Fruit fly (Drosophila melanogaster) whole organism, pupa: ENCODE data around the gene Ptp69D.
A peak's percentile ranks its signal among the peaks of the same experiment; 100 is the strongest.

Source experiments
- CG10348 ChIP-seq: fragments of 200-800 bp; sonication (Bioruptor generic); IDR thresholded peaks from 2 replicates; pipeline ENCODE4 v1.3.6; 2022; ENCODE audit warnings: missing biosample characterization, missing genetic modification characterization
- CG12605 ChIP-seq: fragments of 200-800 bp; sonication (Bioruptor generic); IDR thresholded peaks from 2 replicates; pipeline ENCODE4 v1.3.6; 2022; ENCODE audit warnings: missing biosample characterization, missing genetic modification characterization
- CG13204 ChIP-seq: fragments of 200-800 bp; sonication (Bioruptor generic); optimal IDR thresholded peaks from 2 replicates; lab custom pipeline; 2018; ENCODE audit warnings: missing biosample characterization, mild to moderate bottlenecking, missing genetic modification characterization, moderate library complexity
- CG14655 ChIP-seq: fragments of 200-800 bp; sonication (Bioruptor generic); optimal IDR thresholded peaks from 3 replicates; lab custom pipeline; 2017; ENCODE audit warnings: mild to moderate bottlenecking, missing biosample characterization, missing genetic modification reagents, missing genetic modification characterization
- CG15710 ChIP-seq: fragments of 200-800 bp; sonication (Bioruptor generic); optimal IDR thresholded peaks from 2 replicates; lab custom pipeline; 2018; ENCODE audit warnings: missing biosample characterization, mild to moderate bottlenecking, missing genetic modification characterization, moderate library complexity
- CG17806 ChIP-seq: fragments of 200-800 bp; sonication (Bioruptor generic); optimal IDR thresholded peaks from 2 replicates; lab custom pipeline; 2018; ENCODE audit warnings: missing biosample characterization, mild to moderate bottlenecking, missing genetic modification characterization, moderate library complexity
- CG32121 ChIP-seq: fragments of 200-800 bp; sonication (Bioruptor generic); IDR thresholded peaks from 2 replicates; pipeline ENCODE4 v1.3.6; 2022; ENCODE audit warnings: missing biosample characterization, missing genetic modification characterization
- CG34367 ChIP-seq: fragments of 200-800 bp; sonication (Bioruptor generic); optimal IDR thresholded peaks from 2 replicates; lab custom pipeline; 2018; ENCODE audit warnings: missing biosample characterization, mild to moderate bottlenecking, missing genetic modification characterization
- CG4496 ChIP-seq: fragments of 200-800 bp; sonication (Bioruptor generic); IDR thresholded peaks from 3 replicates; pipeline ENCODE4 v1.3.6; 2022; ENCODE audit warnings: missing biosample characterization, missing genetic modification characterization
- CG8159 ChIP-seq: fragments of 200-800 bp; sonication (Bioruptor generic); optimal IDR thresholded peaks from 3 replicates; lab custom pipeline; 2018; ENCODE audit warnings: missing biosample characterization, mild to moderate bottlenecking, missing genetic modification characterization, moderate library complexity
- CG8301 ChIP-seq: fragments of 200-800 bp; sonication (Bioruptor generic); optimal IDR thresholded peaks from 2 replicates; lab custom pipeline; 2018; ENCODE audit warnings: missing biosample characterization, mild to moderate bottlenecking, missing genetic modification characterization
- CG9948 ChIP-seq: fragments of 200-800 bp; sonication (Bioruptor generic); optimal IDR thresholded peaks from 2 replicates; lab custom pipeline; 2018; ENCODE audit warnings: missing biosample characterization, mild to moderate bottlenecking, missing genetic modification characterization, moderate library complexity
- D1 ChIP-seq: fragments of 200-800 bp; sonication (Bioruptor generic); optimal IDR thresholded peaks from 2 replicates; lab custom pipeline; 2018; ENCODE audit warnings: missing biosample characterization, mild to moderate bottlenecking, missing genetic modification characterization, moderate library complexity
- EcR ChIP-seq: fragments of 200-800 bp; sonication (Bioruptor generic); optimal IDR thresholded peaks from 3 replicates; lab custom pipeline; 2019; ENCODE audit warnings: missing biosample characterization, missing genetic modification characterization, mild to moderate bottlenecking, moderate library complexity, missing genetic modification reagents
- Ets98B ChIP-seq: fragments of 200-800 bp; sonication (Bioruptor generic); IDR thresholded peaks from 2 replicates; pipeline ENCODE4 v1.3.6; 2022; ENCODE audit warnings: missing biosample characterization, missing genetic modification characterization
- Pif1A ChIP-seq: fragments of 200-800 bp; sonication (Bioruptor generic); optimal IDR thresholded peaks from 3 replicates; lab custom pipeline; 2016; ENCODE audit warnings: missing biosample characterization, missing genetic modification characterization
- Pif1B ChIP-seq: fragments of 200-800 bp; sonication (Bioruptor generic); optimal IDR thresholded peaks from 3 replicates; lab custom pipeline; 2016; ENCODE audit warnings: missing biosample characterization, missing genetic modification characterization
- Snoo ChIP-seq: fragments of 200-800 bp; sonication (Bioruptor generic); optimal IDR thresholded peaks from 3 replicates; lab custom pipeline; 2017; ENCODE audit warnings: missing biosample characterization, mild to moderate bottlenecking, missing genetic modification characterization, inconsistent platforms
- fd96Ca ChIP-seq: fragments of 200-800 bp; sonication (Bioruptor generic); IDR thresholded peaks from 3 replicates; pipeline ENCODE4 v1.3.6; 2022; ENCODE audit warnings: missing biosample characterization, missing genetic modification characterization
- gl ChIP-seq: fragments of 200-800 bp; sonication (Bioruptor generic); optimal IDR thresholded peaks from 2 replicates; lab custom pipeline; 2018; ENCODE audit warnings: missing biosample characterization, mild to moderate bottlenecking, missing genetic modification characterization
- rn ChIP-seq: fragments of 200-800 bp; sonication (Bioruptor generic); IDR thresholded peaks from 2 replicates; pipeline ENCODE4 v1.3.6; 2022; ENCODE audit warnings: missing biosample characterization, missing genetic modification characterization

Gene Ptp69D

dm6 chr3L:12725749-12726148, 9.0 kb upstream of the Ptp69D start:
- no peak for TF ChIP-seq CG32121 (GFP tag; lab: Robert Waterston, UW)
- peak; percentile 34 for TF ChIP-seq Snoo
- TF ChIP-seq CG8159 (tag; lab: Kevin White, UChicago), result peak; percentile 49
- no peak for TF ChIP-seq EcR (GFP tag; lab: Kevin White, UChicago)
- no peak for TF ChIP-seq CG13204 (GFP tag; lab: Kevin White, UChicago)
- TF ChIP-seq CG10348 (GFP tag; lab: Robert Waterston, UW), result no peak
- no peak for TF ChIP-seq Ets98B (GFP tag; lab: Robert Waterston, UW)
- TF ChIP-seq CG14655 (GFP tag; lab: Kevin White, UChicago), result peak; percentile 59
- TF ChIP-seq Pif1A (GFP tag; lab: Kevin White, UChicago), result no peak
- no peak for TF ChIP-seq Pif1B
- TF ChIP-seq CG15710 (tag; lab: Kevin White, UChicago), result peak; percentile 39
- TF ChIP-seq gl, result peak; percentile 2
- TF ChIP-seq fd96Ca (GFP tag; lab: Robert Waterston, UW), result no peak
- peak; percentile 25 for TF ChIP-seq CG34367 (tag; lab: Kevin White, UChicago)
- no peak for TF ChIP-seq D1 (tag; lab: Kevin White, UChicago)
- TF ChIP-seq CG12605, result no peak
- no peak for TF ChIP-seq rn (GFP tag; lab: Robert Waterston, UW)
- peak; percentile 41 for TF ChIP-seq CG17806 (tag; lab: Kevin White, UChicago)
- TF ChIP-seq CG8301, result peak; percentile 19
- TF ChIP-seq CG4496, result no peak; the same call in 2 of the 3 replicates
- TF ChIP-seq CG9948 (tag; lab: Kevin White, UChicago), result peak; percentile 30

dm6 chr3L:12727212-12727611, 7.5 kb upstream of the Ptp69D start:
- TF ChIP-seq EcR (GFP tag; lab: Kevin White, UChicago) (no peak), D1 (tag; lab: Kevin White, UChicago) (no peak), rn (GFP tag; lab: Robert Waterston, UW) (no peak), gl (no peak), CG17806 (tag; lab: Kevin White, UChicago) (no peak), CG12605 (no peak), CG8301 (no peak), CG10348 (GFP tag; lab: Robert Waterston, UW) (no peak), CG15710 (tag; lab: Kevin White, UChicago) (no peak), CG9948 (tag; lab: Kevin White, UChicago) (no peak), CG8159 (tag; lab: Kevin White, UChicago) (no peak), Ets98B (GFP tag; lab: Robert Waterston, UW) (no peak)

- TF ChIP-seq CG13204 (GFP tag; lab: Kevin White, UChicago) (no peak), CG12605 (no peak), CG8159 (tag; lab: Kevin White, UChicago) (no peak), rn (GFP tag; lab: Robert Waterston, UW) (no peak), fd96Ca (GFP tag; lab: Robert Waterston, UW) (no peak), Snoo (no peak), D1 (tag; lab: Kevin White, UChicago) (no peak), CG32121 (GFP tag; lab: Robert Waterston, UW) (no peak), gl (no peak), CG9948 (tag; lab: Kevin White, UChicago) (no peak), Ets98B (GFP tag; lab: Robert Waterston, UW) (no peak), CG8301 (no peak), CG4496 (no peak)
Observed at dm6 chr3L:12729601-12730000, 5.1 kb upstream of the Ptp69D start.

dm6 chr3L:12732742-12733141, 2.0 kb upstream of the Ptp69D start:
- TF ChIP-seq CG12605 (no peak), CG8159 (tag; lab: Kevin White, UChicago) (no peak), CG4496 (no peak), CG14655 (GFP tag; lab: Kevin White, UChicago) (no peak), CG13204 (GFP tag; lab: Kevin White, UChicago) (no peak), CG32121 (GFP tag; lab: Robert Waterston, UW) (no peak), CG15710 (tag; lab: Kevin White, UChicago) (no peak), EcR (GFP tag; lab: Kevin White, UChicago) (no peak), D1 (tag; lab: Kevin White, UChicago) (no peak), CG9948 (tag; lab: Kevin White, UChicago) (no peak), gl (no peak), CG10348 (GFP tag; lab: Robert Waterston, UW) (no peak)

dm6 chr3L:12735707-12736106, 962 bp downstream of the Ptp69D start:
- TF ChIP-seq CG34367 (tag; lab: Kevin White, UChicago) (no peak), EcR (GFP tag; lab: Kevin White, UChicago) (no peak), D1 (tag; lab: Kevin White, UChicago) (no peak), CG12605 (no peak), Ets98B (GFP tag; lab: Robert Waterston, UW) (no peak), fd96Ca (GFP tag; lab: Robert Waterston, UW) (no peak), CG14655 (GFP tag; lab: Kevin White, UChicago) (no peak)

- TF ChIP-seq Pif1A (GFP tag; lab: Kevin White, UChicago), result no peak
- TF ChIP-seq CG32121 (GFP tag; lab: Robert Waterston, UW), result no peak
- TF ChIP-seq CG14655 (GFP tag; lab: Kevin White, UChicago), result no peak
- no peak for TF ChIP-seq Pif1B
- no peak for TF ChIP-seq CG13204 (GFP tag; lab: Kevin White, UChicago)
- peak; percentile 38 for TF ChIP-seq D1 (tag; lab: Kevin White, UChicago)
- no peak for TF ChIP-seq fd96Ca (GFP tag; lab: Robert Waterston, UW)
- TF ChIP-seq, all 21 proteins: peak for 1
Observed at dm6 chr3L:12741608-12742007, 6.9 kb downstream of the Ptp69D start, which contains the start of gene CG32112. Gene CG32112 (plus strand): TSS chr3L:12741718.
